Fruit fly (Drosophila melanogaster) whole organism, embryonic: ENCODE results near the gene Plap.

Experiments used
- Antp ChIP-seq: fragments of 200-800 bp; sonication (Bioruptor generic); optimal IDR thresholded peaks from 3 replicates; lab custom pipeline; 2016; ENCODE audit warnings: missing biosample characterization, missing genetic modification characterization
- Atf6 ChIP-seq: fragments of 200-800 bp; sonication (Bioruptor generic); IDR thresholded peaks from 2 replicates; pipeline ENCODE4 v1.3.6; 2022; ENCODE audit warnings: missing biosample characterization, missing genetic modification characterization
- B-H2 ChIP-seq: fragments of 200-800 bp; sonication (Bioruptor generic); optimal IDR thresholded peaks from 2 replicates; lab custom pipeline; 2018; ENCODE audit warnings: missing biosample characterization, mild to moderate bottlenecking, missing genetic modification characterization
- C15 ChIP-seq: fragments of 200-800 bp; sonication (Bioruptor generic); IDR thresholded peaks from 3 replicates; pipeline ENCODE4 v1.3.6; 2022; ENCODE audit warnings: missing biosample characterization, missing genetic modification characterization
- CG11247 ChIP-seq: fragments of 200-800 bp; sonication (Bioruptor generic); IDR thresholded peaks from 2 replicates; pipeline ENCODE4 v1.3.6; 2022; ENCODE audit warnings: missing biosample characterization, missing genetic modification characterization
- CG11398 ChIP-seq: fragments of 200-800 bp; sonication (Bioruptor generic); optimal IDR thresholded peaks from 2 replicates; lab custom pipeline; 2016; ENCODE audit warnings: missing biosample characterization, missing genetic modification characterization
- CG12236 ChIP-seq: fragments of 200-800 bp; sonication (Bioruptor generic); optimal IDR thresholded peaks from 2 replicates; lab custom pipeline; 2016; ENCODE audit warnings: missing biosample characterization, missing genetic modification characterization
- CG1233 ChIP-seq: fragments of 200-800 bp; sonication (Bioruptor generic); optimal IDR thresholded peaks from 4 replicates; lab custom pipeline; 2018; ENCODE audit warnings: missing biosample characterization, mild to moderate bottlenecking, missing genetic modification characterization
- CG13296 ChIP-seq: fragments of 200-800 bp; sonication (Bioruptor generic); optimal IDR thresholded peaks from 3 replicates; lab custom pipeline; 2018; ENCODE audit warnings: missing biosample characterization, mild to moderate bottlenecking, missing genetic modification characterization
- CG13424 ChIP-seq: fragments of 200-800 bp; sonication (Bioruptor generic); optimal IDR thresholded peaks from 2 replicates; lab custom pipeline; 2019; ENCODE audit warnings: missing biosample characterization, mild to moderate bottlenecking, missing genetic modification characterization, moderate library complexity
- CG13624 ChIP-seq: fragments of 200-800 bp; sonication (Bioruptor generic); optimal IDR thresholded peaks from 2 replicates; lab custom pipeline; 2016; ENCODE audit warnings: missing biosample characterization, missing genetic modification characterization
- CG17359 ChIP-seq: fragments of 200-800 bp; sonication (Bioruptor generic); optimal IDR thresholded peaks from 3 replicates; lab custom pipeline; 2018; ENCODE audit warnings: missing biosample characterization, mild to moderate bottlenecking, missing genetic modification characterization, moderate library complexity
- CG17912 ChIP-seq: fragments of 200-800 bp; sonication (Bioruptor generic); optimal IDR thresholded peaks from 2 replicates; lab custom pipeline; 2018; ENCODE audit warnings: missing biosample characterization, mild to moderate bottlenecking, missing genetic modification characterization
- CG31224 ChIP-seq: fragments of 200-800 bp; sonication (Bioruptor generic); IDR thresholded peaks from 2 replicates; pipeline ENCODE4 v1.3.6; 2022; ENCODE audit warnings: missing biosample characterization, missing genetic modification characterization
- CG3163 ChIP-seq: fragments of 200-800 bp; sonication (Bioruptor generic); optimal IDR thresholded peaks from 3 replicates; lab custom pipeline; 2016; ENCODE audit warnings: missing biosample characterization, missing genetic modification characterization
- CG3995 ChIP-seq: fragments of 200-800 bp; sonication (Bioruptor generic); optimal IDR thresholded peaks from 3 replicates; lab custom pipeline; 2016; ENCODE audit warnings: missing biosample characterization, missing genetic modification characterization
- CG6654 ChIP-seq: fragments of 200-800 bp; sonication (Bioruptor generic); optimal IDR thresholded peaks from 2 replicates; lab custom pipeline; 2017; ENCODE audit warnings: missing biosample characterization, mild to moderate bottlenecking, missing genetic modification characterization
- CG6683 ChIP-seq: fragments of 200-800 bp; sonication (Bioruptor generic); optimal IDR thresholded peaks from 2 replicates; lab custom pipeline; 2017; ENCODE audit warnings: missing biosample characterization, mild to moderate bottlenecking, missing genetic modification characterization, missing genetic modification reagents
- CG6765 ChIP-seq: fragments of 200-800 bp; sonication (Bioruptor generic); optimal IDR thresholded peaks from 3 replicates; lab custom pipeline; 2017; ENCODE audit warnings: missing biosample characterization, mild to moderate bottlenecking, missing genetic modification characterization
- CG7271 ChIP-seq: fragments of 200-800 bp; sonication (Bioruptor generic); optimal IDR thresholded peaks from 2 replicates; lab custom pipeline; 2018; ENCODE audit warnings: missing biosample characterization, mild to moderate bottlenecking, missing genetic modification characterization, moderate library complexity
- CG7987 ChIP-seq: fragments of 200-800 bp; sonication (Bioruptor generic); optimal IDR thresholded peaks from 2 replicates; lab custom pipeline; 2018; ENCODE audit warnings: missing biosample characterization, mild to moderate bottlenecking, missing genetic modification characterization, moderate library complexity
- CG9797 ChIP-seq: fragments of 200-800 bp; sonication (Bioruptor generic); optimal IDR thresholded peaks from 3 replicates; lab custom pipeline; 2018; ENCODE audit warnings: missing biosample characterization, mild to moderate bottlenecking, missing genetic modification characterization
- Dfd ChIP-seq, 2 experiments: fragments of >200 bp; optimal IDR thresholded peaks; 2 replicates each; lab custom pipeline; 2017; ENCODE audit warnings: missing biosample characterization in 2 of 2, missing genetic modification characterization in 2 of 2
- HLH54F ChIP-seq: fragments of 200-800 bp; sonication (Bioruptor generic); optimal IDR thresholded peaks from 3 replicates; lab custom pipeline; 2016; ENCODE audit warnings: missing biosample characterization, missing genetic modification characterization
- Hmr ChIP-seq: fragments of 200-800 bp; sonication (Bioruptor generic); optimal IDR thresholded peaks from 3 replicates; lab custom pipeline; 2017; ENCODE audit warnings: mild to moderate bottlenecking, missing biosample characterization, missing genetic modification reagents, missing genetic modification characterization
- Lhr ChIP-seq: fragments of 200-800 bp; sonication (Bioruptor generic); optimal IDR thresholded peaks from 3 replicates; lab custom pipeline; 2017; ENCODE audit warnings: mild to moderate bottlenecking, missing biosample characterization, missing genetic modification reagents, missing genetic modification characterization
- Med ChIP-seq: fragments of 200-800 bp; sonication (Bioruptor generic); peaks from one replicate; lab custom pipeline; 2016; ENCODE audit warnings: missing biosample characterization, missing genetic modification characterization, mild to moderate bottlenecking, inconsistent platforms, moderate library complexity
- Mes4 ChIP-seq: fragments of 200-800 bp; sonication (Bioruptor generic); optimal IDR thresholded peaks from 2 replicates; lab custom pipeline; 2016; ENCODE audit warnings: missing biosample characterization, missing genetic modification characterization
- NK7.1 ChIP-seq: fragments of 200-800 bp; sonication (Bioruptor generic); optimal IDR thresholded peaks from 3 replicates; lab custom pipeline; 2016; ENCODE audit warnings: missing biosample characterization, missing genetic modification characterization
- Oaz ChIP-seq: fragments of 200-800 bp; sonication (Bioruptor generic); IDR thresholded peaks from 2 replicates; pipeline ENCODE4 v1.3.6; 2022; ENCODE audit warnings: missing biosample characterization, missing genetic modification characterization
- PHDP ChIP-seq: fragments of 200-800 bp; sonication (Bioruptor generic); optimal IDR thresholded peaks from 3 replicates; lab custom pipeline; 2018; ENCODE audit warnings: missing biosample characterization, mild to moderate bottlenecking, missing genetic modification characterization, moderate library complexity
- ara ChIP-seq: fragments of 200-800 bp; sonication (Bioruptor generic); IDR thresholded peaks from 2 replicates; pipeline ENCODE4 v1.3.6; 2022; ENCODE audit warnings: missing biosample characterization, missing genetic modification characterization
- bowl ChIP-seq: fragments of 200-800 bp; sonication (Bioruptor generic); IDR thresholded peaks from 2 replicates; pipeline ENCODE4 v1.3.6; 2022; ENCODE audit warnings: missing biosample characterization, missing genetic modification characterization
- bsh ChIP-seq, 2 experiments: fragments of 200-800 bp; sonication (Bioruptor generic); optimal IDR thresholded peaks; 2 replicates each; lab custom pipeline; 2017 to 2018; ENCODE audit warnings: mild to moderate bottlenecking in 2 of 2, missing biosample characterization in 2 of 2, missing genetic modification characterization in 2 of 2, moderate library complexity in 1 of 2
- jing ChIP-seq: fragments of 200-800 bp; sonication (Bioruptor generic); optimal IDR thresholded peaks from 2 replicates; lab custom pipeline; 2018; ENCODE audit warnings: missing biosample characterization, mild to moderate bottlenecking, missing genetic modification characterization
- kah ChIP-seq: fragments of 200-800 bp; sonication (Bioruptor generic); optimal IDR thresholded peaks from 2 replicates; lab custom pipeline; 2018; ENCODE audit warnings: missing biosample characterization, mild to moderate bottlenecking, missing genetic modification characterization
- ken ChIP-seq: fragments of 200-800 bp; sonication (Bioruptor generic); IDR thresholded peaks from 3 replicates; pipeline ENCODE4 v1.3.6; 2022; ENCODE audit warnings: missing biosample characterization, missing genetic modification characterization
- nom ChIP-seq: fragments of 200-800 bp; sonication (Bioruptor generic); optimal IDR thresholded peaks from 2 replicates; lab custom pipeline; 2017; ENCODE audit warnings: missing biosample characterization, missing genetic modification characterization, mild to moderate bottlenecking, moderate library complexity, missing genetic modification reagents
- phol ChIP-seq: fragments of 200-800 bp; sonication (Bioruptor generic); optimal IDR thresholded peaks from 3 replicates; lab custom pipeline; 2018; ENCODE audit warnings: missing biosample characterization, mild to moderate bottlenecking, missing genetic modification characterization, moderate library complexity
- sc ChIP-seq, 3 experiments: fragments of >200 bp in 2 of 3; fragments of 200-800 bp in 1 of 3; sonication (Bioruptor generic) in 1 of 3; optimal IDR thresholded peaks; 2 replicates in 2 of 3; 3 replicates in 1 of 3; lab custom pipeline; 2017; ENCODE audit warnings: mild to moderate bottlenecking in 1 of 3, missing biosample characterization in 1 of 3, missing genetic modification characterization in 1 of 3, missing genetic modification reagents in 1 of 3
- sd ChIP-seq: fragments of 200-800 bp; sonication (Bioruptor generic); optimal IDR thresholded peaks from 3 replicates; lab custom pipeline; 2018; ENCODE audit warnings: missing biosample characterization, mild to moderate bottlenecking, missing genetic modification characterization, moderate library complexity
- sqz ChIP-seq: fragments of 200-800 bp; sonication (Bioruptor generic); optimal IDR thresholded peaks from 3 replicates; lab custom pipeline; 2018; ENCODE audit warnings: missing biosample characterization, mild to moderate bottlenecking, missing genetic modification characterization
- sug ChIP-seq: fragments of 200-800 bp; optimal IDR thresholded peaks from 2 replicates; lab custom pipeline; 2019; ENCODE audit warnings: missing biosample characterization, mild to moderate bottlenecking, missing genetic modification characterization, moderate library complexity
- tin ChIP-seq: fragments of 200-800 bp; sonication (Bioruptor generic); optimal IDR thresholded peaks from 3 replicates; lab custom pipeline; 2016; ENCODE audit warnings: missing biosample characterization, missing genetic modification characterization
- tna ChIP-seq: fragments of 200-800 bp; sonication (Bioruptor generic); IDR thresholded peaks from 2 replicates; pipeline ENCODE4 v1.3.6; 2022; ENCODE audit warnings: missing biosample characterization, missing genetic modification characterization; ENCODE audit not compliant: partially characterized antibody
- toy ChIP-seq: fragments of 200-800 bp; sonication (Bioruptor generic); IDR thresholded peaks from 2 replicates; pipeline ENCODE4 v1.3.6; 2022; ENCODE audit warnings: missing biosample characterization, missing genetic modification characterization
- trem ChIP-seq: fragments of 200-800 bp; optimal IDR thresholded peaks from 3 replicates; lab custom pipeline; 2019; ENCODE audit warnings: missing biosample characterization, mild to moderate bottlenecking, missing genetic modification characterization, moderate library complexity
- tup ChIP-seq: fragments of 200-800 bp; sonication (Bioruptor generic); optimal IDR thresholded peaks from 2 replicates; lab custom pipeline; 2016; ENCODE audit warnings: missing biosample characterization, mild to moderate bottlenecking, missing genetic modification characterization, moderate library complexity
- yki ChIP-seq: fragments of >200 bp; optimal IDR thresholded peaks from 3 replicates; lab custom pipeline; 2018

Plap gene

DNA sequence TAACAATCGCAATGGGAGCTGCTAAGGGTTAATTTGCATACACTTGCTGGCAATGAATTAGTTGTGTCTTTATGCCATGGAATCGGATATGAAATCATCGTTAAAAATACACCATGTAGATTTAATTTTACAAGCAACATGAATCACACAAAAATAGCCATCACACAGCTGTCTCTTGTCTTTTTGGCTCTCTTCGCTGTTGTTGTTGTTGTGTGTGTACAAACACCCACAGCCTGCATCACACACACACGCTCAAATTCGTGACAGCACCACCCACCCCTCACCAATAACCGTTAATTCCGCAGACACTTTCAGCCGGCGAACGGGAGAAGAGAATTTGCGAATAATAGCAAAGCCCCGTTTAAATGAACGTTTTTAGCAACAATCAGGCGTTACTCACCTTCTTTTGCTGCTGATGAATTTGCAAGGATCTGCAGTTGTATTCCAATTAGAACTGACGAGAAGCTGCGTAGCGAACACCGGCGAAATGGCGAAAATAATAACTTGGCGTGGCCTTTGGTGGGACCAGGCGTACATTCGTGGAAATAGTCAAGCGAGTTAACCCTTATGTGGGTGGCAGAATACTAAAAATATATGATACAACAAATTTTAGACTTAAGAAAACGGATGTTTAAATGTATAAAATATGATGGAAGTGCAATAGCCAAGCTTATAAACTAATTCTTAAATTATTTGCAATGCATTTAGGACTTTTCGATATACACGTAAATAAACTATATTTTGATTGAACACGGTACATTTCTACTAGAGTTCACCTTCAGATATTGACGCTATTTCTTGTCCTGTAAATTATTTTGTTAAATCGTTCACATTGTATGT lies 12.3 kb downstream of the Plap start, which contains the start of gene capt (continued):
- TF ChIP-seq CG3163 (GFP tag; lab: Kevin White, UChicago) (no peak), tup (GFP tag; lab: Kevin White, UChicago) (no peak), CG6683 (GFP tag; lab: Kevin White, UChicago) (no peak), CG9797 (GFP tag; lab: Kevin White, UChicago) (peak; percentile 53), CG1233 (GFP tag; lab: Kevin White, UChicago) (no peak), phol (tag; lab: Kevin White, UChicago) (peak; percentile 23), CG17912 (GFP tag; lab: Kevin White, UChicago) (no peak), ken (no peak), CG6654 (no peak), CG3995 (GFP tag; lab: Kevin White, UChicago) (peak; percentile 8), CG11398 (GFP tag; lab: Kevin White, UChicago) (no peak), Atf6 (no peak), tin (GFP tag; lab: Kevin White, UChicago) (no peak), Mes4 (GFP tag; lab: Kevin White, UChicago) (no peak), Med (GFP tag; lab: Kevin White, UChicago) (peak; percentile 84), nom (GFP tag; lab: Kevin White, UChicago) (no peak), PHDP (tag; lab: Kevin White, UChicago) (peak; percentile 35), toy (GFP tag; lab: Robert Waterston, UW) (no peak), yki (lab: Kevin White, UChicago) (no peak), CG17359 (no peak), CG12236 (GFP tag; lab: Kevin White, UChicago) (no peak), bowl (GFP tag; lab: Robert Waterston, UW) (no peak), CG13424 (tag; lab: Kevin White, UChicago) (peak; percentile 45), C15 (GFP tag; lab: Robert Waterston, UW) (no peak), Antp (GFP tag; lab: Kevin White, UChicago) (no peak), trem (tag; lab: Kevin White, UChicago) (peak; percentile 9), Dfd (GFP tag; optimal IDR thresholded peaks at IDR 0.05; lab: Kevin White, UChicago) (no peak), HLH54F (GFP tag; lab: Kevin White, UChicago) (peak; percentile 16), sug (tag; lab: Kevin White, UChicago) (peak; percentile 38), Oaz (GFP tag; lab: Robert Waterston, UW) (no peak), CG7271 (tag; lab: Kevin White, UChicago) (no peak), NK7.1 (GFP tag; lab: Kevin White, UChicago) (no peak), bsh (GFP tag; optimal IDR thresholded peaks at IDR 0.05; lab: Kevin White, UChicago) (peak in 1 of 2 experiments; percentile 11), Lhr (GFP tag; lab: Kevin White, UChicago) (peak; percentile 12), B-H2 (GFP tag; lab: Kevin White, UChicago) (no peak), kah (GFP tag; lab: Kevin White, UChicago) (peak; percentile 94), Hmr (GFP tag; lab: Kevin White, UChicago) (no peak), sqz (GFP tag; lab: Kevin White, UChicago) (no peak), CG6765 (no peak), CG13296 (no peak), sc (optimal IDR thresholded peaks at IDR 0.05; lab: Kevin White, UChicago) (no peak), sc (GFP tag; optimal IDR thresholded peaks at IDR 0.05; lab: Kevin White, UChicago) (no peak), sd (tag; lab: Kevin White, UChicago) (no peak), CG13624 (GFP tag; lab: Kevin White, UChicago) (peak; percentile 36), CG31224 (GFP tag; lab: Robert Waterston, UW) (no peak), ara (no peak), CG7987 (GFP tag; lab: Kevin White, UChicago) (no peak), tna (GFP tag; lab: Robert Waterston, UW) (no peak), jing (GFP tag; lab: Kevin White, UChicago) (no peak), CG11247 (no peak; the same call in 1 of the 2 replicates)
